Fruit fly (Drosophila melanogaster): Measurements from ENCODE around the gene CG13247.

The CG13247 gene

dm6 chr3L:20399550-20400109, 29.5 kb downstream of the CG13247 start:
- TF ChIP-seq Pif1A (GFP tag; optimal IDR thresholded peaks at IDR 0.05) (peak; percentile 89), CG32121 (GFP tag; IDR thresholded peaks at IDR 0.05) (peak; percentile 90), CG13204 (GFP tag; optimal IDR thresholded peaks at IDR 0.05) (peak; percentile 74), CG17806 (tag; optimal IDR thresholded peaks at IDR 0.05) (peak; percentile 92), CG15710 (tag; optimal IDR thresholded peaks at IDR 0.05) (peak; percentile 91), Pif1B (GFP tag; optimal IDR thresholded peaks at IDR 0.05) (peak; percentile 88), CG4496 (GFP tag; IDR thresholded peaks at IDR 0.05) (peak; percentile 91), CG14655 (GFP tag; optimal IDR thresholded peaks at IDR 0.05) (peak; percentile 95), EcR (GFP tag; optimal IDR thresholded peaks at IDR 0.05) (peak; percentile 29), Snoo (tag; optimal IDR thresholded peaks at IDR 0.05) (peak; percentile 86), rn (GFP tag; IDR thresholded peaks at IDR 0.05) (peak; percentile 65; the same call in 1 of the 2 replicates), CG12605 (GFP tag; IDR thresholded peaks at IDR 0.05) (peak; percentile 82), fd96Ca (GFP tag; IDR thresholded peaks at IDR 0.05) (peak; percentile 84), CG10348 (GFP tag; IDR thresholded peaks at IDR 0.05) (peak; percentile 74; the same call in 1 of the 2 replicates), Ets98B (GFP tag; IDR thresholded peaks at IDR 0.05) (peak; percentile 78), CG9948 (tag; optimal IDR thresholded peaks at IDR 0.05) (peak; percentile 92), CG34367 (tag; optimal IDR thresholded peaks at IDR 0.05) (peak; percentile 84), D1 (tag; optimal IDR thresholded peaks at IDR 0.05) (peak; percentile 81), CG8159 (tag; optimal IDR thresholded peaks at IDR 0.05) (peak; percentile 92), CG8301 (tag; optimal IDR thresholded peaks at IDR 0.05) (peak; percentile 94), gl (tag; optimal IDR thresholded peaks at IDR 0.05) (peak; percentile 58)

dm6 chr3L:20400515-20400914, 30.4 kb downstream of the CG13247 start:
- TF ChIP-seq Pif1B (GFP tag; optimal IDR thresholded peaks at IDR 0.05) (no peak), CG4496 (GFP tag; IDR thresholded peaks at IDR 0.05) (0 out of 3 replicates have a peak, but pooled peaks have one; percentile 13)

- TF ChIP-seq CG17806 (tag; optimal IDR thresholded peaks at IDR 0.05) (no peak), fd96Ca (GFP tag; IDR thresholded peaks at IDR 0.05) (peak; percentile 29; the same call in 1 of the 3 replicates), CG32121 (GFP tag; IDR thresholded peaks at IDR 0.05) (peak; percentile 31; the same call in 1 of the 2 replicates), CG12605 (GFP tag; IDR thresholded peaks at IDR 0.05) (peak; percentile 59), CG34367 (tag; optimal IDR thresholded peaks at IDR 0.05) (no peak), rn (GFP tag; IDR thresholded peaks at IDR 0.05) (no peak), Pif1A (GFP tag; optimal IDR thresholded peaks at IDR 0.05) (no peak), CG8159 (tag; optimal IDR thresholded peaks at IDR 0.05) (no peak), Ets98B (GFP tag; IDR thresholded peaks at IDR 0.05) (peak; percentile 42; the same call in 1 of the 2 replicates), CG9948 (tag; optimal IDR thresholded peaks at IDR 0.05) (no peak), CG15710 (tag; optimal IDR thresholded peaks at IDR 0.05) (no peak), EcR (GFP tag; optimal IDR thresholded peaks at IDR 0.05) (peak; percentile 52), CG10348 (GFP tag; IDR thresholded peaks at IDR 0.05) (no peak), CG4496 (GFP tag; IDR thresholded peaks at IDR 0.05) (peak; percentile 74; the same call in 2 of the 3 replicates), Pif1B (GFP tag; optimal IDR thresholded peaks at IDR 0.05) (peak; percentile 4), gl (tag; optimal IDR thresholded peaks at IDR 0.05) (no peak), CG14655 (GFP tag; optimal IDR thresholded peaks at IDR 0.05) (no peak), CG13204 (GFP tag; optimal IDR thresholded peaks at IDR 0.05) (peak; percentile 28), D1 (tag; optimal IDR thresholded peaks at IDR 0.05) (no peak), CG8301 (tag; optimal IDR thresholded peaks at IDR 0.05) (no peak), Snoo (tag; optimal IDR thresholded peaks at IDR 0.05) (peak; percentile 25)
Observed at dm6 chr3L:20401026-20401912, 31.2 kb downstream of the CG13247 start, which contains the start of gene trbl. Gene trbl (minus strand): TSS chr3L:20401609.

dm6 chr3L:20402665-20403492, 32.8 kb downstream of the CG13247 start:
- TF ChIP-seq Ets98B (GFP tag; IDR thresholded peaks at IDR 0.05) (no peak), CG13204 (GFP tag; optimal IDR thresholded peaks at IDR 0.05) (peak; percentile 12), CG4496 (GFP tag; IDR thresholded peaks at IDR 0.05) (no peak), fd96Ca (GFP tag; IDR thresholded peaks at IDR 0.05) (no peak), CG17806 (tag; optimal IDR thresholded peaks at IDR 0.05) (peak; percentile 74), CG9948 (tag; optimal IDR thresholded peaks at IDR 0.05) (peak; percentile 80), CG15710 (tag; optimal IDR thresholded peaks at IDR 0.05) (peak; percentile 84), CG32121 (GFP tag; IDR thresholded peaks at IDR 0.05) (no peak), CG14655 (GFP tag; optimal IDR thresholded peaks at IDR 0.05) (no peak), EcR (GFP tag; optimal IDR thresholded peaks at IDR 0.05) (no peak), D1 (tag; optimal IDR thresholded peaks at IDR 0.05) (peak; percentile 20), CG34367 (tag; optimal IDR thresholded peaks at IDR 0.05) (peak; percentile 79), CG12605 (GFP tag; IDR thresholded peaks at IDR 0.05) (no peak), rn (GFP tag; IDR thresholded peaks at IDR 0.05) (no peak), Pif1B (GFP tag; optimal IDR thresholded peaks at IDR 0.05) (peak; percentile 54), CG8159 (tag; optimal IDR thresholded peaks at IDR 0.05) (peak; percentile 90), gl (tag; optimal IDR thresholded peaks at IDR 0.05) (peak; percentile 76), Snoo (tag; optimal IDR thresholded peaks at IDR 0.05) (peak; percentile 34), Pif1A (GFP tag; optimal IDR thresholded peaks at IDR 0.05) (peak; percentile 54)
